Worm (Caenorhabditis elegans): Measurements from ENCODE around the gene srv-30.

DNA sequence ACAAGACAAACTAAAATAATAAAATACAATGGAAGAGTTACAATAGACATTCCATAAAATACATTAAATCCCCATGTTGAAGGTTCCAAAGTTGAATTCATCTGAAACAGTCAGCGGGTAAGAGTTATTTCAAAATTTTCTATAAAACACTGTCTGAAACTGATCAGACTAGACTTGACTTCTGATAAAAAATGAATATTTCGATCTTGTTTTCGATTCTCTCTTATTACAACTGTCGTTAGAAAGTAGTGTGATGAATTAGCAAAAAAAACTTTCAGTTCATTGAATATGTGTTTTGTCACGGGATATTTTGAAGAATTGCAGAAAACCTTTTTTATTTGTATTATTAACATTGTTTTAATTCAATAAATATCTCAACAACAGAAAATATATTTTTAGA, 32.5 kb upstream of the srv-30 start, which contains the start of gene srv-26:
- TF ChIP-seq mls-2 (tag; optimal IDR thresholded peaks at IDR 0.05) (no peak), bed-3 (GFP tag; optimal IDR thresholded peaks at IDR 0.05) (no peak), pha-4 (tag; optimal IDR thresholded peaks at IDR 0.05) (no peak), nhr-237 (tag; optimal IDR thresholded peaks at IDR 0.05) (no peak), nhr-28 (tag; optimal IDR thresholded peaks at IDR 0.05) (no peak), ztf-11 (tag; optimal IDR thresholded peaks at IDR 0.05) (no peak), snpc-4 (tag; optimal IDR thresholded peaks at IDR 0.05) (no peak), lin-13 (tag; optimal IDR thresholded peaks at IDR 0.05) (no peak)

All from whole organism, mixed stage, embryonic.